Worm (Caenorhabditis elegans): Measurements from ENCODE around the gene col-17.
"Not testable (repeated sequence)": the region's sequence is repeated elsewhere in the genome, so short reads cannot be mapped to it uniquely, and the experiment has no call there.

The col-17 gene

ce11 chrII:4856113-4856512 lies 11.3 kb downstream of the col-17 start:
- TF ChIP-seq unc-62 (GFP tag; optimal IDR thresholded peaks at IDR 0.05), result no peak

ce11 chrII:4855489-4855888 lies 11.9 kb downstream of the col-17 start:
- no peak for TF ChIP-seq unc-62 (GFP tag; optimal IDR thresholded peaks at IDR 0.05)

ce11 chrII:4854761-4855160 lies 12.6 kb downstream of the col-17 start:
- TF ChIP-seq unc-62 (GFP tag; optimal IDR thresholded peaks at IDR 0.05), result no peak

- TF ChIP-seq unc-62 (GFP tag; optimal IDR thresholded peaks at IDR 0.05), result no peak
These were observed 15.7 kb downstream of the col-17 start, which contains the start of gene dnj-9 for ce11 chrII:4851594-4852106. dnj-9 (plus strand) TSS chrII:4852056.

- TF ChIP-seq unc-62 (GFP tag; optimal IDR thresholded peaks at IDR 0.05), result no peak
These were observed 17.5 kb downstream of the col-17 start, which contains the start of gene T23B7.3 for ce11 chrII:4849885-4850284. T23B7.3 (plus strand) TSS chrII:4850185.

ce11 chrII:4842143-4842658 lies 25.2 kb downstream of the col-17 start, which contains the start of the genes T23B7.2 and nspd-4:
T23B7.2 (minus strand) TSS chrII:4842243.
nspd-4 (plus strand) TSS chrII:4842608.
- TF ChIP-seq unc-62 (GFP tag; optimal IDR thresholded peaks at IDR 0.05), result not testable (repeated sequence)

- TF ChIP-seq unc-62 (GFP tag; optimal IDR thresholded peaks at IDR 0.05), result no peak
These were observed 29.7 kb downstream of the col-17 start, which contains the start of gene C33F10.12 for ce11 chrII:4837659-4838058. C33F10.12 (minus strand) TSS chrII:4837759.

- no peak for TF ChIP-seq unc-62 (GFP tag; optimal IDR thresholded peaks at IDR 0.05)
These were observed 32.6 kb downstream of the col-17 start, which contains the start of the genes C33F10.11 and C33F10.1 for ce11 chrII:4834761-4835160. C33F10.11 (minus strand) TSS chrII:4834861. C33F10.1 (plus strand) TSS chrII:4835023.

ce11 chrII:4827734-4828609 lies 39.4 kb downstream of the col-17 start, which contains the start of the genes fbxb-88 and tbck-1:
fbxb-88 (minus strand) TSS chrII:4827884.
tbck-1 (plus strand) TSS chrII:4828559.
- no peak for TF ChIP-seq unc-62 (GFP tag; optimal IDR thresholded peaks at IDR 0.05)

ce11 chrII:4825133-4825532 lies 42.2 kb downstream of the col-17 start, which contains the start of the genes C33F10.8 and msp-40:
C33F10.8 (minus strand) TSS chrII:4825233.
msp-40 (plus strand) TSS chrII:4825414.
- TF ChIP-seq unc-62 (GFP tag; optimal IDR thresholded peaks at IDR 0.05), result not testable (repeated sequence)

- TF ChIP-seq unc-62 (GFP tag; optimal IDR thresholded peaks at IDR 0.05), result no peak
These were observed 44.8 kb downstream of the col-17 start for ce11 chrII:4822610-4823009.

- TF ChIP-seq unc-62 (GFP tag; optimal IDR thresholded peaks at IDR 0.05), result no peak
These were observed 45.6 kb downstream of the col-17 start, which contains the start of gene lact-5 for ce11 chrII:4821739-4822138. lact-5 (minus strand) TSS chrII:4821739.

- no peak for TF ChIP-seq unc-62 (GFP tag; optimal IDR thresholded peaks at IDR 0.05)
These were observed 48.6 kb downstream of the col-17 start for ce11 chrII:4818780-4819179.

Data from whole organism, dauer.